Fruit fly (Drosophila melanogaster): Measurements from ENCODE around the gene LManIII.
A peak's percentile ranks its signal among the peaks of the same experiment; 100 is the strongest.

LManIII gene

dm6 chr2L:8739984-8740756, 28.3 kb downstream of the LManIII start, which contains the start of gene raw:
Gene raw, minus strand, starts transcription at chr2L:8740660.
- TF ChIP-seq peb (GFP tag; IDR thresholded peaks at IDR 0.05) (no peak), row (GFP tag; IDR thresholded peaks at IDR 0.05) (no peak; the same call in 2 of the 3 replicates), Fer3 (tag; optimal IDR thresholded peaks at IDR 0.05) (no peak), bcd (GFP tag; optimal IDR thresholded peaks at IDR 0.05) (no peak), CG16815 (GFP tag; optimal IDR thresholded peaks at IDR 0.05) (no peak), Adf1 (GFP tag; IDR thresholded peaks at IDR 0.05) (0 out of 2 replicates have a peak, but pooled peaks have one; percentile 13), Hr51 (GFP tag; optimal IDR thresholded peaks at IDR 0.05) (no peak), wor (GFP tag; IDR thresholded peaks at IDR 0.05) (no peak), mld (GFP tag; IDR thresholded peaks at IDR 0.05; ENCODE audit: partially characterized antibody) (no peak), sug (tag; optimal IDR thresholded peaks at IDR 0.05) (peak; percentile 53), tgo (GFP tag; IDR thresholded peaks at IDR 0.05) (no peak), dpn (GFP tag; optimal IDR thresholded peaks at IDR 0.05) (no peak), grau (tag; optimal IDR thresholded peaks at IDR 0.05) (no peak), CG13424 (tag; optimal IDR thresholded peaks at IDR 0.05) (no peak), lab (GFP tag; optimal IDR thresholded peaks at IDR 0.05) (peak; percentile 42), Dfd (GFP tag; optimal IDR thresholded peaks at IDR 0.05) (no peak), twi (tag; optimal IDR thresholded peaks at IDR 0.05) (no peak), mirr (GFP tag; optimal IDR thresholded peaks at IDR 0.05) (peak; percentile 68), CG3281 (GFP tag; optimal IDR thresholded peaks at IDR 0.05) (peak; percentile 12), fu2 (GFP tag; optimal IDR thresholded peaks at IDR 0.05) (no peak), sens (GFP tag) (peak; percentile 85), CG7839 (tag; optimal IDR thresholded peaks at IDR 0.05) (no peak), jigr1 (GFP tag; IDR thresholded peaks at IDR 0.05) (no peak), tx (GFP tag; optimal IDR thresholded peaks at IDR 0.05) (no peak), CG13894 (tag; optimal IDR thresholded peaks at IDR 0.05) (peak; percentile 46), az2 (GFP tag; optimal IDR thresholded peaks at IDR 0.05) (no peak), Dp (GFP tag; optimal IDR thresholded peaks at IDR 0.05) (no peak), CG4328 (GFP tag; optimal IDR thresholded peaks at IDR 0.05) (no peak), Rfx (GFP tag; IDR thresholded peaks at IDR 0.05) (no peak), sob (GFP tag; IDR thresholded peaks at IDR 0.05) (peak; percentile 46; the same call in 1 of the 2 replicates), CG4707 (GFP tag; optimal IDR thresholded peaks at IDR 0.05) (no peak), chm (GFP tag; IDR thresholded peaks at IDR 0.05) (no peak), HLHmδ (GFP tag; optimal IDR thresholded peaks at IDR 0.05) (no peak), Ssrp (tag; optimal IDR thresholded peaks at IDR 0.05) (no peak), Hr78 (GFP tag; optimal IDR thresholded peaks at IDR 0.05) (no peak), CG6854 (GFP tag; optimal IDR thresholded peaks at IDR 0.05) (peak; percentile 12), CG18764 (GFP tag; optimal IDR thresholded peaks at IDR 0.05) (no peak), hb (GFP tag; IDR thresholded peaks at IDR 0.05; ENCODE audit: partially characterized antibody) (no peak), pfk (GFP tag; optimal IDR thresholded peaks at IDR 0.05) (no peak), Nf-YC (tag; optimal IDR thresholded peaks at IDR 0.05) (peak; percentile 4), CG1832 (GFP tag; optimal IDR thresholded peaks at IDR 0.05) (no peak), cato (GFP tag; optimal IDR thresholded peaks at IDR 0.05; ENCODE audit: borderline replicate concordance) (no peak), Camta (GFP tag; optimal IDR thresholded peaks at IDR 0.05) (no peak), Hsf (GFP tag; optimal IDR thresholded peaks at IDR 0.05) (no peak), eyg (GFP tag; optimal IDR thresholded peaks at IDR 0.05) (no peak), CG1647 (GFP tag; optimal IDR thresholded peaks at IDR 0.05) (no peak), H15 (GFP tag; IDR thresholded peaks at IDR 0.05) (no peak), Scr (GFP tag; IDR thresholded peaks at IDR 0.05; ENCODE audit: partially characterized antibody) (no peak), CG33213 (GFP tag; optimal IDR thresholded peaks at IDR 0.05) (no peak)

Data from whole organism, embryonic.